Worm (Caenorhabditis elegans) whole organism, midembryonic: ENCODE data around the gene amph-1.

Source experiments
- cog-1 ChIP-seq: sonication (generic microtip); optimal IDR thresholded peaks from 2 replicates; lab custom pipeline; 2016; ENCODE audit warnings: missing genetic modification characterization, missing compliant biosample characterization
- flt-1 ChIP-seq: fragments of 200-800 bp; sonication (Bioruptor generic); IDR thresholded peaks from 2 replicates; pipeline ENCODE4 v1.3.6; 2022; ENCODE audit warnings: missing genetic modification characterization, missing compliant biosample characterization
- klf-2 ChIP-seq: fragments of 200-800 bp; sonication (Bioruptor generic); conservative IDR thresholded peaks from 2 replicates; pipeline ENCODE4 v1.3.6; 2022; ENCODE audit warnings: missing genetic modification reagents, missing genetic modification characterization, missing compliant biosample characterization
- med-1 ChIP-seq: sonication (generic microtip); optimal IDR thresholded peaks from 2 replicates; lab custom pipeline; 2017; ENCODE audit warnings: missing genetic modification characterization, mild to moderate bottlenecking, missing compliant biosample characterization, antibody characterized with exemption, missing genetic modification reagents; ENCODE audit not compliant: insufficient read depth
- tab-1 ChIP-seq: fragments of 200-800 bp; sonication (Bioruptor generic); IDR thresholded peaks from 2 replicates; pipeline ENCODE4 v1.3.6; 2022; ENCODE audit warnings: missing genetic modification characterization, missing compliant biosample characterization
- ztf-23 ChIP-seq: fragments of 200-800 bp; sonication (Bioruptor generic); IDR thresholded peaks from 2 replicates; pipeline ENCODE4 v1.3.6; 2022; ENCODE audit warnings: missing genetic modification reagents, missing genetic modification characterization, missing compliant biosample characterization

DNA sequence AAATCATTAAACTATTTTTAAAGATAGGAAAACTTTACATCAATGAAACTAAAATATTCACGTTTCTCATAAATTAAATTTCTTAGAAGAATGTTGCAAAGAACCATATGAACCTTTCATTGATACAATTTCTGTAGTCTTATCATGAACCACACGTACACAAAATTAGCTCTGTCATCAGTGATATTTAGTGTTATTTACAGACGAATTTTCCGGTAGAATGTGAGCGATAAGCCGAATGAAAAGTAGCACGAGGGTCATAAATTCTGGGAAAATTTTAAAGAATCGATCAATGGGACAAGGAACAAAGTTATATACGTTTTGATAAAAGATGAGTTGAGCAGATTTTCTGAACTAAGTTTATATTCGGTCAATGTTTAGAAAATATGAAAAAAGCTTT, 28.9 kb upstream of the amph-1 start:
- TF ChIP-seq flt-1 (GFP tag; lab: Robert Waterston, UW) (no peak), med-1 (no peak), cog-1 (tag; lab: Kevin White, UChicago) (no peak), tab-1 (GFP tag; lab: Robert Waterston, UW) (no peak), ztf-23 (no peak), klf-2 (GFP tag; lab: Robert Waterston, UW) (no peak)
